Fruit fly (Drosophila melanogaster) whole organism, prepupa: ENCODE results near the gene CG33941.

Source experiments
- CG8319 ChIP-seq: fragments of 200-800 bp; sonication (Bioruptor generic); optimal IDR thresholded peaks from 3 replicates; lab custom pipeline; 2016; ENCODE audit warnings: missing biosample characterization, missing genetic modification characterization
- spab ChIP-seq: fragments of 200-800 bp; sonication (Bioruptor generic); optimal IDR thresholded peaks from 2 replicates; lab custom pipeline; 2017; ENCODE audit warnings: missing biosample characterization, mild to moderate bottlenecking, missing genetic modification characterization, missing genetic modification reagents
- topi ChIP-seq: fragments of 200-800 bp; sonication (Bioruptor generic); optimal IDR thresholded peaks from 3 replicates; lab custom pipeline; 2016; ENCODE audit warnings: missing biosample characterization, missing genetic modification characterization

DNA sequence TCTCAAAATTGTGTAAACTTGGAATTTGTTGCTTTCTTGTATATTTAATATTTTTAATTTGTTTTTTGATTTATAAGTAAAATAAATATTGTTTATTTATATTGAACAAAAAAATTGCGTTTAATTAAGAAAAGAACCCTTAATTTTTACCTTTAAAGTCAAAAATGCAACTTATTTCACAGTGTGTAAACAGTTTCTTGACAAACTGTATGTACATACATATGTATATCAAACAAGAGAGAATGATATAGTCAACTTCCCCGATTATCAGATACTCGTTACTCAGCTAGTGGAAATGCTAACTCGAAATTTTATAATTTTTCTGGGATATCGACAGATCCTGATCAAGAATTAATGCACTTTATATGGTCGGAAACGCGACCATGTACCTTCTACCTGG, 46.3 kb upstream of the CG33941 start:
- TF ChIP-seq topi (GFP tag; lab: Kevin White, UChicago) (no peak), spab (GFP tag; lab: Kevin White, UChicago) (no peak), CG8319 (GFP tag; lab: Kevin White, UChicago) (no peak)
